Worm (Caenorhabditis elegans): ENCODE measurements around the gene unc-53.

Gene unc-53

DNA sequence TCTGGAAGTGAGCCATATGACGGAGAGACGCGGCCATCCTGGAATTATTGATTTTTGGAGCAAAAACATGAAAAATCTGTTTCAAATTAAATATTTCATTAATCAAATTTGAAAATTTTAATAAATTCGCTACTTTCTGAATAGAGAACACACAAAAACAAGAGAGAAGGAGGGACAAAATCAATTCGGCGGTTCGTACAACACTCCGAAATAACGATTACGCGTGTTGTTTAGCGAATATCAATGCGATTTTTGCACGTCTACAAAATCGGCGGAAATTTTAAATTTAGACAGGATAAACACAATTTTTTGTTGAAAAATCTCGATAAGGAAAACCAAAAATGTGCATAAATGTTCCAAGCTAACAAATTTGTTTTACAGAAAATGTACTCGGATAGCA lies 39.4 kb downstream of the unc-53 start, which contains the start of the genes sdhd-1 and ilkp-1 (continued):
- TF ChIP-seq C16A3.4 (tag; optimal IDR thresholded peaks at IDR 0.05) (peak; percentile 67), rnt-1 (tag; optimal IDR thresholded peaks at IDR 0.05) (peak; percentile 19), zip-4 (GFP tag; optimal IDR thresholded peaks at IDR 0.05) (no peak), tbx-2 (tag; optimal IDR thresholded peaks at IDR 0.05) (peak; percentile 30), C04F5.9 (tag; optimal IDR thresholded peaks at IDR 0.05) (no peak), lin-15B (tag; optimal IDR thresholded peaks at IDR 0.05) (peak; percentile 6), nhr-20 (tag; optimal IDR thresholded peaks at IDR 0.05) (peak; percentile 34), lin-35 (GFP tag; optimal IDR thresholded peaks at IDR 0.05) (peak; percentile 83 to 90), sox-4 (tag; optimal IDR thresholded peaks at IDR 0.05) (no peak), fkh-8 (tag; optimal IDR thresholded peaks at IDR 0.05) (no peak), nhr-76 (tag; optimal IDR thresholded peaks at IDR 0.05) (no peak)

DNA sequence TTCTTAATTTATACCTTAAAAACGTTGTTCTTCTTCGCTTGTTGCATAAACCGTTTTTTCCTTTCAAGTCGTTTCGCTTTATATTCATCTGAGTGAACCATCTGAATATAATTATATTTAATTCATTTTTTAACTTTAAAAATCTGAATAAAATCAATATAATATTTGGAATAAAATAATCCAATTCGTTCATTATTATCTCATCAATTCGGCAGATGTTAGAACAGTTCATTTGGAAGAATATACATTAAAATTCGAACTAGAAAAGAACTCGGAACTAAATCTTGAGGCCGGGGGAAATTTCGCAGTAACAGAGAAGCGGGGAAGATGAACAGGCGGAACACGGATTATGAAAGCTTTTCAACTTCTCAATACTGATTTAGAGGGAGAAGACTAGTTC lies 40.3 kb downstream of the unc-53 start, which contains the start of gene F33A8.4:
F33A8.4 (minus strand) TSS at position 101 of the 400 bp plus-strand sequence.
- TF ChIP-seq ceh-63 (GFP tag; optimal IDR thresholded peaks at IDR 0.05), result no peak
- no peak for TF ChIP-seq ceh-90 (tag; optimal IDR thresholded peaks at IDR 0.05)
- no peak for TF ChIP-seq sptf-1 (tag; optimal IDR thresholded peaks at IDR 0.05)
- TF ChIP-seq mab-9 (GFP tag; IDR thresholded peaks at IDR 0.05), result no peak
- no peak for TF ChIP-seq pag-3 (tag; optimal IDR thresholded peaks at IDR 0.05; ENCODE audit: borderline replicate concordance, insufficient read depth)
- no peak for TF ChIP-seq egl-13 (tag; optimal IDR thresholded peaks at IDR 0.05)
- TF ChIP-seq grh-1 (GFP tag; IDR thresholded peaks at IDR 0.05), result no peak
- no peak for TF ChIP-seq mef-2 (tag; optimal IDR thresholded peaks at IDR 0.05)
- TF ChIP-seq unc-98 (GFP tag; IDR thresholded peaks at IDR 0.05), result no peak
- TF ChIP-seq efl-1 (optimal IDR thresholded peaks at IDR 0.05), result no peak
- no peak for TF ChIP-seq efl-1 (GFP tag; optimal IDR thresholded peaks at IDR 0.05 in 1 of 2)
- TF ChIP-seq hlh-17 (GFP tag; optimal IDR thresholded peaks at IDR 0.05; ENCODE audit: borderline replicate concordance), result no peak
- no peak for TF ChIP-seq swsn-7 (tag; optimal IDR thresholded peaks at IDR 0.05)
- no peak for TF ChIP-seq ztf-11 (tag; optimal IDR thresholded peaks at IDR 0.05)
- TF ChIP-seq nhr-90 (tag; optimal IDR thresholded peaks at IDR 0.05; ENCODE audit: poor library complexity), result no peak
- TF ChIP-seq mep-1 (tag; optimal IDR thresholded peaks at IDR 0.05), result no peak
- TF ChIP-seq unc-86 (tag; optimal IDR thresholded peaks at IDR 0.05), result no peak
- no peak for TF ChIP-seq ces-1 (GFP tag; optimal IDR thresholded peaks at IDR 0.05)
- no peak for TF ChIP-seq nhr-12 (tag; optimal IDR thresholded peaks at IDR 0.05)
- TF ChIP-seq nhr-47 (tag; optimal IDR thresholded peaks at IDR 0.05), result no peak

DNA sequence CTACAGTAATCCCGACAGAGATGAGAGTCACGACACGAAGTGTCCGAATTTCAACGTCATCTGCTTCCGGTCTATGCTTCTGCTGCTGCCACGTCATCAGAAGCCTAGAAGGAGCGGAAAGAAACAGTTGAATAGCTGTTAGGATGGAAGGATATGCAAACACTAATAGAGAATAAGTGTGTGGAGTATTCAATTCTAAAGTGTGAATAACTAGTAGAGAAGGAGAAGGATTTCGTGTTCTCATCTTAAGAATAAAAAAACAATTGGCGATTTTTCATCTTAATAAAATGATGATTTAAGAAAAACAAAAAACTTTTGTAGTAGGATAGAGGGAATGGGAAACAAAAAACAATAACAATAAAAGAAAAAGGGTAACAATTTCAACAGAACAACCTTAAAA lies 43.4 kb downstream of the unc-53 start, which contains the start of gene col-83:
col-83 (minus strand) TSS at position 101 of the 400 bp plus-strand sequence.
- TF ChIP-seq ceh-90 (tag; optimal IDR thresholded peaks at IDR 0.05), result no peak
- no peak for TF ChIP-seq ets-5 (GFP tag; IDR thresholded peaks at IDR 0.05)
- TF ChIP-seq sox-4 (tag; optimal IDR thresholded peaks at IDR 0.05), result no peak
- no peak for TF ChIP-seq dsc-1 (tag; optimal IDR thresholded peaks at IDR 0.05)
- no peak for TF ChIP-seq nhr-237 (tag; optimal IDR thresholded peaks at IDR 0.05)
- TF ChIP-seq tbx-2 (tag; optimal IDR thresholded peaks at IDR 0.05), result no peak
- no peak for TF ChIP-seq ceh-63 (GFP tag; optimal IDR thresholded peaks at IDR 0.05)
- no peak for TF ChIP-seq aly-2 (tag; optimal IDR thresholded peaks at IDR 0.05)
- TF ChIP-seq ztf-4 (tag; optimal IDR thresholded peaks at IDR 0.05), result no peak

DNA sequence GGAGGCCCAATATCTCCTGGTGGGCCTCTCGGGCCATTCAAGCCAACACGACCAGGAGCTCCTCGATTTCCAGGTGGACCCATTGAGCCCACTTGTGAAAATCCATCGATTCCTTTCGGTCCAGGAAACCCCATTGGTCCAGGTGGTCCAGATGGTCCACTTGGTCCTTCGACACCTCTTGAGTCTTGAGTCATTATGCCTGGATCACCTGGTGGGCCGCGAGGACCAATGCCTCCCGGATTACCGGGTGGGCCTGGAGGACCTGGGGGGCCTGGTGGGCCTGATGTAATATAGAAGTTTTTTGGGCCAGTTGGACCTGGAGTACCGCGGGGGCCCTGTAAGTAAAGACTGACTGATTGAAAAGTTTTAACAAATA lies 45.1 kb downstream of the unc-53 start:
- TF ChIP-seq ceh-82 (tag; optimal IDR thresholded peaks at IDR 0.05), result no peak
- no peak for TF ChIP-seq nhr-28 (tag; optimal IDR thresholded peaks at IDR 0.05)
- TF ChIP-seq Y116A8C.19 (tag; optimal IDR thresholded peaks at IDR 0.05; ENCODE audit: borderline replicate concordance), result no peak
- no peak for TF ChIP-seq sox-4 (tag; optimal IDR thresholded peaks at IDR 0.05)
- TF ChIP-seq sptf-1 (tag; optimal IDR thresholded peaks at IDR 0.05), result no peak
- no peak for TF ChIP-seq fos-1 (tag; optimal IDR thresholded peaks at IDR 0.05)
- TF ChIP-seq ceh-8 (GFP tag; optimal IDR thresholded peaks at IDR 0.05), result no peak
- no peak for TF ChIP-seq pqm-1 (tag; optimal IDR thresholded peaks at IDR 0.05)
- no peak for TF ChIP-seq efl-3 (GFP tag; optimal IDR thresholded peaks at IDR 0.05)
- TF ChIP-seq mdl-1 (tag; optimal IDR thresholded peaks at IDR 0.05), result no peak
- TF ChIP-seq lin-39 (tag; optimal IDR thresholded peaks at IDR 0.05), result no peak
- no peak for TF ChIP-seq ces-1 (GFP tag; optimal IDR thresholded peaks at IDR 0.05)
- no peak for TF ChIP-seq sup-37 (GFP tag; optimal IDR thresholded peaks at IDR 0.05)
- TF ChIP-seq ets-5 (GFP tag; IDR thresholded peaks at IDR 0.05), result no peak
- TF ChIP-seq ceh-88 (GFP tag; IDR thresholded peaks at IDR 0.05), result no peak
